Worm (Caenorhabditis elegans) whole organism, L4 larva: ENCODE results near the gene srz-16.

ENCODE experiments used
- mxl-2 ChIP-seq: fragments of 200-800 bp; sonication (Bioruptor generic); conservative IDR thresholded peaks from 2 replicates; pipeline ENCODE4 v1.3.6; 2022; ENCODE audit warnings: missing genetic modification reagents, missing genetic modification characterization, missing compliant biosample characterization
- unc-130 ChIP-seq: sonication (generic microtip); optimal IDR thresholded peaks from 2 replicates; lab custom pipeline; 2016; ENCODE audit warnings: missing genetic modification reagents, missing genetic modification characterization, missing compliant biosample characterization

DNA sequence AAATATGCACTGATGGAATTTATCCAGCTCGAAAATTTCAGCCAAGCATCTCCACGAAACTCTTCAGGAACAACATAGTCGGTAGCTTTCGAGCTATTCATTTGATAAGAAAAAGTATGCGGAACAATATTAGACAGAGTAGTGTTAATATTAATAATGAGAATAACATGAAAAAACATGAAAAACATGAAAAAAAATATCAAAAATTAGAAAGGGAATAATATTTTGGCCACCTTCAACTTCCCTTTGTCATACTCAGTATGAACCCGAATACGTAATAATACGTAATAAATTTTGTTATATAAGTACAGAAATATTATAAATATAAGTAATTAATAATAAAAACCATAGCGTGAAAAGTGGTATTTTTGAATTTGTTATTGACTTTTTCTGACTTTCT is 14.5 kb downstream of the srz-16 start, which contains the start of gene srw-39:
- TF ChIP-seq unc-130 = no peak
- no peak for TF ChIP-seq mxl-2 (GFP tag; lab: Robert Waterston, UW)
